Worm (Caenorhabditis elegans) whole organism, L4/young adult: Measurements from ENCODE around the gene eif-3.L.

Experiments
- dao-5 ChIP-seq: sonication (generic microtip); optimal IDR thresholded peaks from 2 replicates; lab custom pipeline; 2016; ENCODE audit warnings: missing genotype, missing genetic modification characterization, moderate library complexity, missing compliant biosample characterization
- him-1 ChIP-seq: sonication (generic microtip); optimal IDR thresholded peaks from 2 replicates; lab custom pipeline; 2016; ENCODE audit warnings: missing genotype, missing genetic modification reagents, missing genetic modification characterization, missing compliant biosample characterization

ce11 chrII:5619298-5619697, 3.0 kb downstream of the eif-3.L start, which contains the start of gene dhs-6:
- TF ChIP-seq him-1: no peak
- TF ChIP-seq dao-5 (tag; lab: Kevin White, UChicago): no peak
